Worm (Caenorhabditis elegans): ENCODE data around the gene clec-256.

DNA sequence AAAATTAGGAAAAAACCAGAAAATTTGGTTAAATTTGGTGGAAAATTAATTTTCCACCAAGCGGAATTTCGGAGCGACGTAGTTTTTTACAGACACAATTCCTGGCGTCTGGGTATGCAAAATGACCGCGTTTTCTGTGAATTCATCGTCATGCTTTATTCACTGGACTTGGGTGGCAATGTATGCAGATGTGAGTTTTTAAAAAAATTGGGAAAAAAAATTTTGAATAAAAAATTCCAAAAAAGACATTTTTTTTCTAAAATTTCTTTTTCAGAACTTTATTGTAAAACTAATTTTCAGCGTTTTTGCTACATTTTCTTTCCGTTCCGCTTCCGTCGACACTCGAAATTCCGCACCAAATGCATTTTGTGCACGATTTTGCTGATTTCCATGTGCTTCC lies 39.9 kb downstream of the clec-256 start, which contains the start of gene C54E10.7:
- TF ChIP-seq snu-23 (GFP tag; optimal IDR thresholded peaks at IDR 0.05) (no peak), alr-1 (tag; optimal IDR thresholded peaks at IDR 0.05; ENCODE audit: borderline replicate concordance) (no peak), C16A3.4 (tag; optimal IDR thresholded peaks at IDR 0.05) (no peak), fos-1 (tag; optimal IDR thresholded peaks at IDR 0.05) (no peak)
